Worm (Caenorhabditis elegans) whole organism, late embryonic: ENCODE measurements around the gene Y45F10D.14.

Experiments
- C08G9.2 ChIP-seq: sonication (generic microtip); optimal IDR thresholded peaks from 2 replicates; lab custom pipeline; 2016; ENCODE audit warnings: mild to moderate bottlenecking, missing genetic modification characterization, moderate library complexity, missing compliant biosample characterization
- F13H6.1 ChIP-seq: sonication (generic microtip); optimal IDR thresholded peaks from 2 replicates; lab custom pipeline; 2016; ENCODE audit warnings: missing genetic modification characterization, missing compliant biosample characterization
- K09A11.1 ChIP-seq: sonication (generic microtip); optimal IDR thresholded peaks from 2 replicates; lab custom pipeline; 2017; ENCODE audit warnings: antibody characterized with exemption, mild to moderate bottlenecking, missing genetic modification characterization, missing compliant biosample characterization; ENCODE audit not compliant: insufficient read depth
- ama-1 ChIP-seq: fragments of 150-350 bp; optimal IDR thresholded peaks from 2 replicates; lab custom pipeline; 2014
- ceh-18 ChIP-seq: sonication (generic microtip); optimal IDR thresholded peaks from 2 replicates; lab custom pipeline; 2016; ENCODE audit warnings: missing genetic modification characterization, missing compliant biosample characterization
- ceh-22 ChIP-seq: sonication (generic microtip); optimal IDR thresholded peaks from 2 replicates; lab custom pipeline; 2017; ENCODE audit warnings: missing biosample characterization, missing genetic modification characterization
- ceh-24 ChIP-seq: sonication (generic microtip); optimal IDR thresholded peaks from 2 replicates; lab custom pipeline; 2016; ENCODE audit warnings: mild to moderate bottlenecking, missing genetic modification characterization, missing compliant biosample characterization
- ceh-31 ChIP-seq: sonication (generic microtip); optimal IDR thresholded peaks from 2 replicates; lab custom pipeline; 2016; ENCODE audit warnings: missing genetic modification characterization, missing compliant biosample characterization
- ceh-34 ChIP-seq: sonication (generic microtip); optimal IDR thresholded peaks from 2 replicates; lab custom pipeline; 2016; ENCODE audit warnings: mild to moderate bottlenecking, missing genetic modification characterization, missing compliant biosample characterization
- ceh-45 ChIP-seq: fragments of 200-800 bp; sonication (Bioruptor generic); IDR thresholded peaks from 2 replicates; pipeline ENCODE4 v1.3.6; 2022; ENCODE audit warnings: missing genetic modification reagents, missing genetic modification characterization, missing compliant biosample characterization
- ceh-48 ChIP-seq: sonication (generic microtip); optimal IDR thresholded peaks from 2 replicates; lab custom pipeline; 2016; ENCODE audit warnings: missing genetic modification characterization, inconsistent platforms, missing compliant biosample characterization
- ceh-6 ChIP-seq: fragments of 200-800 bp; sonication (Bioruptor generic); optimal IDR thresholded peaks from 2 replicates; lab custom pipeline; 2018; ENCODE audit warnings: mild to moderate bottlenecking, missing genetic modification characterization, missing compliant biosample characterization
- dve-1 ChIP-seq: sonication (generic microtip); optimal IDR thresholded peaks from 2 replicates; lab custom pipeline; 2017; ENCODE audit warnings: antibody characterized with exemption, mild to moderate bottlenecking, missing genetic modification characterization, missing compliant biosample characterization
- elt-2 ChIP-seq: sonication (generic microtip); optimal IDR thresholded peaks from 2 replicates; lab custom pipeline; 2016; ENCODE audit warnings: missing genetic modification reagents, missing genetic modification characterization, missing compliant biosample characterization
- eyg-1 ChIP-seq: sonication (generic microtip); optimal IDR thresholded peaks from 2 replicates; lab custom pipeline; 2016; ENCODE audit warnings: missing genotype, missing genetic modification characterization, missing compliant biosample characterization
- fax-1 ChIP-seq: sonication (generic microtip); optimal IDR thresholded peaks from 2 replicates; lab custom pipeline; 2016; ENCODE audit warnings: missing genotype, missing genetic modification characterization, missing compliant biosample characterization
- fkh-10 ChIP-seq: fragments of 150-350 bp; optimal IDR thresholded peaks from 2 replicates; lab custom pipeline; 2014; ENCODE audit warnings: missing biosample characterization, missing genetic modification reagents, missing genetic modification characterization
- hlh-13 ChIP-seq: fragments of 200-800 bp; sonication (Bioruptor generic); optimal IDR thresholded peaks from 2 replicates; lab custom pipeline; 2018; ENCODE audit warnings: mild to moderate bottlenecking, missing genetic modification characterization, missing compliant biosample characterization
- hlh-30 ChIP-seq: sonication (generic microtip); optimal IDR thresholded peaks from 2 replicates; lab custom pipeline; 2017; ENCODE audit warnings: antibody characterized with exemption, missing genetic modification characterization, missing compliant biosample characterization; ENCODE audit not compliant: insufficient read depth
- hlh-6 ChIP-seq: sonication (generic microtip); optimal IDR thresholded peaks from 2 replicates; lab custom pipeline; 2016; ENCODE audit warnings: missing genotype, missing genetic modification characterization, missing compliant biosample characterization
- lim-6 ChIP-seq: sonication (generic microtip); optimal IDR thresholded peaks from 2 replicates; lab custom pipeline; 2016; ENCODE audit warnings: missing genetic modification characterization, missing compliant biosample characterization
- lin-11 ChIP-seq: fragments of 200-800 bp; sonication (Bioruptor generic); optimal IDR thresholded peaks from 2 replicates; lab custom pipeline; 2018; ENCODE audit warnings: mild to moderate bottlenecking, missing genetic modification characterization, missing compliant biosample characterization
- madf-2 ChIP-seq: sonication (generic microtip); optimal IDR thresholded peaks from 2 replicates; lab custom pipeline; 2017; ENCODE audit warnings: missing genetic modification characterization, missing compliant biosample characterization
- mec-3 ChIP-seq: sonication (generic microtip); optimal IDR thresholded peaks from 2 replicates; lab custom pipeline; 2016; ENCODE audit warnings: borderline replicate concordance, missing genetic modification characterization, missing compliant biosample characterization
- nfya-1 ChIP-seq: sonication (generic microtip); optimal IDR thresholded peaks from 2 replicates; lab custom pipeline; 2017; ENCODE audit warnings: missing genetic modification characterization, mild to moderate bottlenecking, missing compliant biosample characterization, antibody characterized with exemption, moderate library complexity
- nhr-11 ChIP-seq: fragments of 150-350 bp; optimal IDR thresholded peaks from 2 replicates; lab custom pipeline; 2014; ENCODE audit warnings: missing biosample characterization, missing genetic modification characterization
- nhr-232 ChIP-seq: sonication (generic microtip); optimal IDR thresholded peaks from 2 replicates; lab custom pipeline; 2016; ENCODE audit warnings: missing genetic modification characterization, missing compliant biosample characterization
- npax-4 ChIP-seq: sonication (generic microtip); optimal IDR thresholded peaks from 2 replicates; lab custom pipeline; 2016; ENCODE audit warnings: missing genetic modification characterization, missing compliant biosample characterization
- odd-2 ChIP-seq: sonication (generic microtip); optimal IDR thresholded peaks from 2 replicates; lab custom pipeline; 2017; ENCODE audit warnings: antibody characterized with exemption, mild to moderate bottlenecking, missing genetic modification characterization, missing compliant biosample characterization
- pat-9 ChIP-seq: fragments of 200-800 bp; sonication (Bioruptor generic); optimal IDR thresholded peaks from 2 replicates; lab custom pipeline; 2018; ENCODE audit warnings: mild to moderate bottlenecking, missing genetic modification characterization, moderate library complexity, missing compliant biosample characterization
- pha-2 ChIP-seq: sonication (generic microtip); optimal IDR thresholded peaks from 2 replicates; lab custom pipeline; 2017; ENCODE audit warnings: mild to moderate bottlenecking, missing genetic modification characterization, missing compliant biosample characterization
- pha-4 ChIP-seq: fragments of 150-350 bp; optimal IDR thresholded peaks from 2 replicates; lab custom pipeline; 2018; ENCODE audit warnings: missing biosample characterization, missing genetic modification reagents, missing genetic modification characterization
- pros-1 ChIP-seq: fragments of 150-350 bp; optimal IDR thresholded peaks from 2 replicates; lab custom pipeline; 2014; ENCODE audit warnings: missing biosample characterization, missing genetic modification reagents, missing genetic modification characterization
- ref-2 ChIP-seq: sonication (generic microtip); optimal IDR thresholded peaks from 2 replicates; lab custom pipeline; 2016; ENCODE audit warnings: missing genetic modification characterization, missing compliant biosample characterization
- sox-2 ChIP-seq: fragments of 200-800 bp; sonication (Bioruptor generic); IDR thresholded peaks from 2 replicates; pipeline ENCODE4 v1.3.6; 2022; ENCODE audit warnings: missing genetic modification reagents, missing genetic modification characterization, missing compliant biosample characterization
- tbx-2 ChIP-seq: sonication (generic microtip); optimal IDR thresholded peaks from 2 replicates; lab custom pipeline; 2016; ENCODE audit warnings: missing genetic modification characterization, missing compliant biosample characterization
- tbx-7 ChIP-seq: sonication (generic microtip); optimal IDR thresholded peaks from 2 replicates; lab custom pipeline; 2016; ENCODE audit warnings: missing genotype, missing genetic modification characterization, missing compliant biosample characterization
- unc-3 ChIP-seq, 2 experiments: fragments of 200-800 bp in 1 of 2; sonication (Bioruptor generic) in 1 of 2; sonication (generic microtip) in 1 of 2; conservative IDR thresholded peaks in 1 of 2; optimal IDR thresholded peaks in 1 of 2; 2 replicates each; pipeline versions ENCODE4 v1.3.6 to Lab custom; 2016 to 2022; ENCODE audit warnings: missing compliant biosample characterization in 2 of 2, missing genetic modification characterization in 2 of 2, missing genetic modification reagents in 1 of 2
- unc-42 ChIP-seq: sonication (generic microtip); optimal IDR thresholded peaks from 2 replicates; lab custom pipeline; 2016; ENCODE audit warnings: missing genotype, missing genetic modification characterization, missing compliant biosample characterization
- unc-55 ChIP-seq: sonication (generic microtip); optimal IDR thresholded peaks from 2 replicates; lab custom pipeline; 2017; ENCODE audit warnings: missing biosample characterization, missing genetic modification reagents, missing genetic modification characterization
- unc-86 ChIP-seq: sonication (generic microtip); optimal IDR thresholded peaks from 2 replicates; lab custom pipeline; 2016; ENCODE audit warnings: missing genetic modification characterization, missing compliant biosample characterization

Gene Y45F10D.14

DNA sequence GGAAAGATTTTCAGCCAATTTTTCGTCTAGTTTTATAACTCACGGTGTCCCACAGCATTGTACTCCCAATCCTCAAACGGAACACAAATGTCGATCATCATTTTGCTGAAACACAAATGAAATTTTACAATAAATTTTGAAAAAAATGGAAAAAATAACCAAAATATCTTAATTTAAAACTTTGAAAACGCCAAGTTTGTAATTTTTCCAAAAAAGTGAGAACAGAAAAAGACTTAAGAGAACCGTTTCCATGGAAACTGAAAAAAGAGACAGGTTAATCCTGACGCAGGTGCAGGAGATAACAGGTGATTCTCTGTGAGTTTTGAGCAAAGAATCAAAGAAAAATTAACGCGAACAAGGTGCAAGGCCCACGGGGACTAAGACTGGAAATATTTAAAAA lies 13.2 kb upstream of the Y45F10D.14 start, which contains the start of gene Y45F10D.15:
Gene Y45F10D.15 (minus strand): TSS at position 101 of the 400 bp plus-strand sequence.
- TF ChIP-seq dve-1 (tag; lab: Kevin White, UChicago) (no peak), hlh-30 (tag; lab: Kevin White, UChicago) (no peak), fkh-10 (no peak), odd-2 (tag; lab: Kevin White, UChicago) (no peak), unc-55 (GFP tag; lab: Kevin White, UChicago) (no peak), C08G9.2 (tag; lab: Kevin White, UChicago) (no peak), pha-4 (tag; lab: Kevin White, UChicago) (no peak), madf-2 (tag; lab: Kevin White, UChicago) (no peak), ama-1 (no peak), nhr-11 (tag; lab: Kevin White, UChicago) (no peak), unc-3 (GFP tag; conservative IDR thresholded peaks at IDR 0.05; lab: Robert Waterston, UW) (no peak), unc-3 (tag; optimal IDR thresholded peaks at IDR 0.05; lab: Kevin White, UChicago) (no peak)

DNA sequence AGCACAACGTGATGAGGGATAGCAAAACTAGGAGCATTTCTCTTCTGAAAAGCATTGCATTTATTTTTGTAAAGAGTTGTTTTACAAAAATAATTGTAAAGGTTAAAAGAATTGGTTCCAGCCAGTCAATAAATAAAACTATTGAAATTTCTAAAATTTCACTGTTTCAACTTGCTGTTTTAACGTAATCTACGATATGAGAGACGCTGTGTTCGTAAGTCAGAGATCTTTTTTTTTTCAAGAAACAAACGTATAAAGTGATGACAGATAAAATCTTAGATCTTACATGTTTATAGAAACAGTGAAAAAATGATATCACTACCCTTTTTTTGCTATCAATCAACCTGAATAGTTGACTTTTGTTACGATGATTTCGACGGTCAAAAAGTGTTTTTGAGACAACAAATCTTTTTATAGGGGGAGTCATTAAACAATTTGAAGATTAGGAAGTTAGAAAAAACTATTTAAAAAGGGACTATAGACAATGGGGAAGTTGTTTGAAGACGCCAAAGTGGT lies 9.7 kb downstream of the Y45F10D.14 start, which contains the start of gene Y45F10D.6:
Gene Y45F10D.6 (minus strand): TSS at position 51 of the 516 bp plus-strand sequence.
- no peak for TF ChIP-seq ceh-45
- no peak for TF ChIP-seq ref-2 (tag; lab: Kevin White, UChicago)
- no peak for TF ChIP-seq ceh-34 (tag; lab: Kevin White, UChicago)
- TF ChIP-seq hlh-30 (tag; lab: Kevin White, UChicago), result no peak
- no peak for TF ChIP-seq nfya-1 (tag; lab: Kevin White, UChicago)
- no peak for TF ChIP-seq pros-1 (tag; lab: Kevin White, UChicago)
- no peak for TF ChIP-seq eyg-1
- TF ChIP-seq ceh-48 (tag; lab: Kevin White, UChicago), result no peak
- no peak for TF ChIP-seq unc-55 (GFP tag; lab: Kevin White, UChicago)
- no peak for TF ChIP-seq F13H6.1 (tag; lab: Kevin White, UChicago)
- TF ChIP-seq ceh-31 (tag; lab: Kevin White, UChicago), result no peak
- no peak for TF ChIP-seq ceh-24 (tag; lab: Kevin White, UChicago)
- no peak for TF ChIP-seq fax-1 (tag; lab: Kevin White, UChicago)
- no peak for TF ChIP-seq tbx-7 (tag; lab: Kevin White, UChicago)
- no peak for TF ChIP-seq mec-3 (tag; lab: Kevin White, UChicago)
- TF ChIP-seq hlh-13, result no peak
- TF ChIP-seq lin-11, result no peak

DNA sequence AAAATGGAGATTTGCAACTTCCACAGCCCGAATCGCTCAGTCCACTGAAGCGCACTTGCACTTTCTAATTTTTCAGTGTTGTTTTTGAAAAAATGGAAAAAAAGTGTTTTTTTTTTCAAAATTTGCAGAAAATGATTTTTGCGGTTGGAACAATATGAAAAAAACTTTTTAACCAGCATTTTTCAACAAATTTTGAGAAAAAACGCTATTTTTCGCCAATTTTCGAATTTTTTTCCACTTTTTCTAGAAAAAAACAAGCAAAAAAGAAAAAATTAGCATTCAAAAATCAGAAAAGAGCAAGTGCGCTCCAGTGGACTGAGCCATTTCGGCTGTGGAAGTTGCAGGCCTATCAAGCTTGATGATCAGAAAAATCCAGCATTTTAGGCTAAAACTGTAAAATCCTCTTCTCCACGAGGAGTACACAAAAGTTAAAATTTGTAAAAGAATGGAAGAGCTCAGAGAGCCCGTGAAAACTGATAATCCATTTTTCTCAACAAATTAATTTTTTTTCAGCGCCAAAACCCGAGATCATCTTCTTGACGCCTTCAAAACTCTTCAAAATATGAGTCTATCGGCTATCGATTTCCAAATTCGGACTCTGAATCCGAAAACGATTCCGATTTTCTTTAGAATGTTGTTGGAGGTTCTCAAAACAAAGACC lies 12.2 kb downstream of the Y45F10D.14 start:
- TF ChIP-seq ceh-34 (tag; lab: Kevin White, UChicago) (no peak), K09A11.1 (tag; lab: Kevin White, UChicago) (no peak), pat-9 (tag; lab: Kevin White, UChicago) (no peak), hlh-6 (tag; lab: Kevin White, UChicago) (no peak), ceh-45 (no peak), ceh-22 (tag; lab: Kevin White, UChicago) (no peak), ama-1 (no peak), C08G9.2 (tag; lab: Kevin White, UChicago) (no peak), lim-6 (tag; lab: Kevin White, UChicago) (no peak), npax-4 (tag; lab: Kevin White, UChicago) (no peak), pha-4 (tag; lab: Kevin White, UChicago) (no peak)
- TF ChIP-seq, all 69 proteins: peak for 0

DNA sequence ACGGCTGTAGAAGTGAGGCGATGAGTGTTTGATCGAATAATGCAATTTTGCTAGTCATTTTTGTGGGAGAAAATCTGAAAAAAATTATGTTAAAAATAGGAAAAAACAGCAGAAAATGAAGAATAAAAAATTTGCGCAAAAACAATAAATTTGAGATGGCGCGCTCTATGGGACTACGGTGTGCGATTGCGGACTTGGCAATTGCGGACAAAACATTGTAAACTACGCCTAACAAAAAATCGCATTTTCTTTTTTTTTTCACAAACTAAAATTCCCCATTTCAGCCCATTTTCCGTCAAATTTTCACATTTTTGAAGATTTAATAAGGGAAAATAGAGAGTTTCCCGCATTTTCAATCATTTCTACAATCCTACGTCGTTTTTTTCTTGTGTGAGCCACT lies 19.0 kb downstream of the Y45F10D.14 start, which contains the start of the genes sas-6 and Y45F10D.7:
Gene sas-6 (minus strand): TSS at position 80 of the 400 bp plus-strand sequence.
Gene Y45F10D.7 (plus strand): TSS at position 256 of the 400 bp plus-strand sequence.
- no peak for TF ChIP-seq ceh-6 (GFP tag; lab: Kevin White, UChicago)
- peak; percentile 15 for TF ChIP-seq C08G9.2 (tag; lab: Kevin White, UChicago)
- TF ChIP-seq ceh-18, result peak; percentile 13
- TF ChIP-seq ref-2 (tag; lab: Kevin White, UChicago), result peak; percentile 73
- no peak for TF ChIP-seq ceh-45
- TF ChIP-seq elt-2 (tag; lab: Kevin White, UChicago), result peak; percentile 55
- TF ChIP-seq ceh-31 (tag; lab: Kevin White, UChicago), result peak; percentile 40
- peak; percentile 32 for TF ChIP-seq unc-86
- TF ChIP-seq hlh-30 (tag; lab: Kevin White, UChicago), result no peak
- peak; percentile 80 for TF ChIP-seq nfya-1 (tag; lab: Kevin White, UChicago)
- TF ChIP-seq sox-2 (GFP tag; lab: Robert Waterston, UW), result no peak
- no peak for TF ChIP-seq pha-2 (tag; lab: Kevin White, UChicago)
- no peak for TF ChIP-seq nhr-232
- no peak for TF ChIP-seq tbx-7 (tag; lab: Kevin White, UChicago)
- TF ChIP-seq dve-1 (tag; lab: Kevin White, UChicago), result peak; percentile 23
- peak; percentile 32 for TF ChIP-seq npax-4 (tag; lab: Kevin White, UChicago)
- TF ChIP-seq ceh-24 (tag; lab: Kevin White, UChicago), result no peak
- TF ChIP-seq unc-42 (tag; lab: Kevin White, UChicago), result peak; percentile 61
- peak; percentile 37 for TF ChIP-seq ceh-34 (tag; lab: Kevin White, UChicago)
- TF ChIP-seq tbx-2, result peak; percentile 28
